Fruit fly (Drosophila melanogaster) whole organism, embryonic: ENCODE results near the gene CG34179.
A peak's percentile ranks its signal among the peaks of the same experiment; 100 is the strongest.

Source experiments
- Abd-B ChIP-seq: fragments of 200-800 bp; sonication (Bioruptor generic); optimal IDR thresholded peaks from 2 replicates; lab custom pipeline; 2018; ENCODE audit warnings: missing biosample characterization, mild to moderate bottlenecking, missing genetic modification characterization, moderate library complexity
- Bgb ChIP-seq: fragments of 200-800 bp; sonication (Bioruptor generic); IDR thresholded peaks from 2 replicates; pipeline ENCODE4 v1.3.6; 2022; ENCODE audit warnings: missing biosample characterization, missing genetic modification characterization; ENCODE audit not compliant: partially characterized antibody
- CG10654 ChIP-seq: fragments of 200-800 bp; sonication (Bioruptor generic); optimal IDR thresholded peaks from 2 replicates; lab custom pipeline; 2016; ENCODE audit warnings: missing biosample characterization, missing genetic modification characterization
- CG13287 ChIP-seq: fragments of 200-800 bp; sonication (Bioruptor generic); IDR thresholded peaks from 2 replicates; pipeline ENCODE4 v1.3.6; 2022; ENCODE audit warnings: missing biosample characterization, missing genetic modification characterization; ENCODE audit not compliant: partially characterized antibody
- CG14050 ChIP-seq: fragments of 200-800 bp; sonication (Bioruptor generic); IDR thresholded peaks from 3 replicates; pipeline ENCODE4 v1.3.6; 2022; ENCODE audit warnings: missing biosample characterization, missing genetic modification characterization
- CG16813 ChIP-seq: fragments of 200-800 bp; sonication (Bioruptor generic); IDR thresholded peaks from 3 replicates; pipeline ENCODE4 v1.3.6; 2022; ENCODE audit warnings: missing biosample characterization, missing genetic modification characterization; ENCODE audit not compliant: partially characterized antibody
- CG2116 ChIP-seq: fragments of 200-800 bp; sonication (Bioruptor generic); optimal IDR thresholded peaks from 3 replicates; lab custom pipeline; 2018; ENCODE audit warnings: missing biosample characterization, mild to moderate bottlenecking, missing genetic modification characterization
- CG2889 ChIP-seq: fragments of 200-800 bp; sonication (Bioruptor generic); IDR thresholded peaks from 3 replicates; pipeline ENCODE4 v1.3.6; 2022; ENCODE audit warnings: missing biosample characterization, missing genetic modification characterization
- CG31224 ChIP-seq: fragments of 200-800 bp; sonication (Bioruptor generic); IDR thresholded peaks from 2 replicates; pipeline ENCODE4 v1.3.6; 2022; ENCODE audit warnings: missing biosample characterization, missing genetic modification characterization
- CG3281 ChIP-seq: fragments of 200-800 bp; sonication (Bioruptor generic); optimal IDR thresholded peaks from 3 replicates; lab custom pipeline; 2017; ENCODE audit warnings: missing biosample characterization, mild to moderate bottlenecking, missing genetic modification characterization
- CG3726 ChIP-seq: fragments of 200-800 bp; sonication (Bioruptor generic); IDR thresholded peaks from 3 replicates; pipeline ENCODE4, ENCODE4 v1.3.6; 2022; ENCODE audit warnings: missing biosample characterization, missing genetic modification characterization
- CG4617 ChIP-seq: fragments of 200-800 bp; sonication (Bioruptor generic); optimal IDR thresholded peaks from 3 replicates; lab custom pipeline; 2016; ENCODE audit warnings: missing biosample characterization, missing genetic modification characterization, borderline replicate concordance
- CG4854 ChIP-seq: fragments of 200-800 bp; sonication (Bioruptor generic); optimal IDR thresholded peaks from 2 replicates; lab custom pipeline; 2016; ENCODE audit warnings: missing biosample characterization, missing genetic modification characterization, inconsistent platforms
- CG5953 ChIP-seq: fragments of 200-800 bp; sonication (Bioruptor generic); IDR thresholded peaks from 2 replicates; pipeline ENCODE4 v1.3.6; 2022; ENCODE audit warnings: missing biosample characterization, missing genetic modification characterization
- CG8388 ChIP-seq: fragments of 200-800 bp; sonication (Bioruptor generic); optimal IDR thresholded peaks from 2 replicates; lab custom pipeline; 2019; ENCODE audit warnings: missing biosample characterization, mild to moderate bottlenecking, missing genetic modification characterization, moderate library complexity
- CG8478 ChIP-seq: fragments of >200 bp; optimal IDR thresholded peaks from 2 replicates; lab custom pipeline; 2018
- CG9215 ChIP-seq: fragments of 200-800 bp; sonication (Bioruptor generic); IDR thresholded peaks from 2 replicates; pipeline ENCODE4 v1.3.6; 2022; ENCODE audit warnings: missing biosample characterization, missing genetic modification characterization
- CG9797 ChIP-seq: fragments of 200-800 bp; sonication (Bioruptor generic); optimal IDR thresholded peaks from 3 replicates; lab custom pipeline; 2018; ENCODE audit warnings: missing biosample characterization, mild to moderate bottlenecking, missing genetic modification characterization
- CHES-1-like ChIP-seq: fragments of 200-800 bp; sonication (Bioruptor generic); optimal IDR thresholded peaks from 2 replicates; lab custom pipeline; 2016; ENCODE audit warnings: missing biosample characterization, missing genetic modification characterization
- Dbx ChIP-seq: fragments of 200-800 bp; sonication (Bioruptor generic); IDR thresholded peaks from 3 replicates; pipeline ENCODE4 v1.3.6; 2022; ENCODE audit warnings: missing biosample characterization, missing genetic modification characterization
- HLH4C ChIP-seq: fragments of 200-800 bp; sonication (Bioruptor generic); IDR thresholded peaks from 3 replicates; pipeline ENCODE4 v1.3.6; 2022; ENCODE audit warnings: missing biosample characterization, missing genetic modification characterization; ENCODE audit not compliant: partially characterized antibody
- Hr51 ChIP-seq, 2 experiments: fragments of 200-800 bp; sonication (Bioruptor generic); optimal IDR thresholded peaks; 2 replicates in 1 of 2; 3 replicates in 1 of 2; lab custom pipeline; 2016 to 2018; ENCODE audit warnings: missing biosample characterization in 2 of 2, missing genetic modification characterization in 2 of 2, mild to moderate bottlenecking in 1 of 2, moderate library complexity in 1 of 2
- Lim3 ChIP-seq: fragments of 200-800 bp; sonication (Bioruptor generic); IDR thresholded peaks from 2 replicates; pipeline ENCODE4 v1.3.6; 2022; ENCODE audit warnings: missing biosample characterization, missing genetic modification characterization
- Mes4 ChIP-seq: fragments of 200-800 bp; sonication (Bioruptor generic); optimal IDR thresholded peaks from 2 replicates; lab custom pipeline; 2016; ENCODE audit warnings: missing biosample characterization, missing genetic modification characterization
- Pdp1 ChIP-seq, 2 experiments: fragments of 200-800 bp; sonication (Bioruptor generic); optimal IDR thresholded peaks; 3 replicates each; lab custom pipeline; 2016; ENCODE audit warnings: missing biosample characterization in 2 of 2, missing genetic modification characterization in 2 of 2, mild to moderate bottlenecking in 1 of 2, moderate library complexity in 1 of 2
- Ssrp ChIP-seq: fragments of 200-800 bp; sonication (Bioruptor generic); optimal IDR thresholded peaks from 2 replicates; lab custom pipeline; 2018; ENCODE audit warnings: missing biosample characterization, mild to moderate bottlenecking, missing genetic modification characterization, moderate library complexity
- Xrp1 ChIP-seq: fragments of 200-800 bp; sonication (Bioruptor generic); IDR thresholded peaks from 2 replicates; pipeline ENCODE4 v1.3.6; 2022; ENCODE audit warnings: missing biosample characterization, missing genetic modification characterization
- al ChIP-seq: fragments of 200-800 bp; sonication (Bioruptor generic); IDR thresholded peaks from 2 replicates; pipeline ENCODE4 v1.3.6; 2022; ENCODE audit warnings: missing biosample characterization, missing genetic modification characterization
- ase ChIP-seq: fragments of 200-800 bp; sonication (Bioruptor generic); IDR thresholded peaks from 3 replicates; pipeline ENCODE4 v1.3.6; 2022; ENCODE audit warnings: missing biosample characterization, missing genetic modification characterization
- chinmo ChIP-seq: fragments of 200-800 bp; sonication (Bioruptor generic); IDR thresholded peaks from 4 replicates; pipeline ENCODE4 v1.3.6; 2022; ENCODE audit warnings: missing biosample characterization, missing genetic modification characterization; ENCODE audit not compliant: partially characterized antibody
- cwo ChIP-seq: fragments of 200-800 bp; sonication (Bioruptor generic); optimal IDR thresholded peaks from 3 replicates; lab custom pipeline; 2017; ENCODE audit warnings: missing biosample characterization, missing genetic modification characterization, mild to moderate bottlenecking, moderate library complexity, missing genetic modification reagents
- danr ChIP-seq: fragments of 200-800 bp; sonication (Bioruptor generic); IDR thresholded peaks from 2 replicates; pipeline ENCODE4 v1.3.6; 2022; ENCODE audit warnings: missing biosample characterization, missing genetic modification characterization
- dysf ChIP-seq: fragments of 200-800 bp; sonication (Bioruptor generic); IDR thresholded peaks from 3 replicates; pipeline ENCODE4 v1.3.6; 2022; ENCODE audit warnings: missing biosample characterization, missing genetic modification characterization
- emc ChIP-seq: fragments of 200-800 bp; sonication (Bioruptor generic); optimal IDR thresholded peaks from 2 replicates; lab custom pipeline; 2016; ENCODE audit warnings: missing biosample characterization, missing genetic modification characterization
- esg ChIP-seq: fragments of 200-800 bp; sonication (Bioruptor generic); conservative IDR thresholded peaks from 2 replicates; pipeline ENCODE4 v1.3.6; 2022; ENCODE audit warnings: missing biosample characterization, missing genetic modification characterization
- exex ChIP-seq: fragments of 200-800 bp; sonication (Bioruptor generic); optimal IDR thresholded peaks from 4 replicates; lab custom pipeline; 2018; ENCODE audit warnings: missing biosample characterization, mild to moderate bottlenecking, missing genetic modification characterization, moderate library complexity
- fd3F ChIP-seq: fragments of 200-800 bp; sonication (Bioruptor generic); optimal IDR thresholded peaks from 2 replicates; lab custom pipeline; 2018; ENCODE audit warnings: missing biosample characterization, mild to moderate bottlenecking, missing genetic modification characterization, moderate library complexity
- gfzf ChIP-seq: fragments of 200-800 bp; sonication (Bioruptor generic); optimal IDR thresholded peaks from 2 replicates; lab custom pipeline; 2016; ENCODE audit warnings: missing biosample characterization, mild to moderate bottlenecking, missing genetic modification characterization, moderate library complexity
- gro ChIP-seq: fragments of 200-800 bp; sonication (Bioruptor generic); optimal IDR thresholded peaks from 2 replicates; lab custom pipeline; 2016; ENCODE audit warnings: missing biosample characterization, missing genetic modification characterization
- gt ChIP-seq: fragments of 200-800 bp; sonication (Bioruptor generic); IDR thresholded peaks from 2 replicates; pipeline ENCODE4 v1.3.6; 2022; ENCODE audit warnings: missing biosample characterization, missing genetic modification characterization
- jigr1 ChIP-seq: fragments of 200-800 bp; sonication (Bioruptor generic); IDR thresholded peaks from 3 replicates; pipeline ENCODE4 v1.3.6; 2022; ENCODE audit warnings: missing biosample characterization, missing genetic modification characterization
- nom ChIP-seq: fragments of 200-800 bp; sonication (Bioruptor generic); optimal IDR thresholded peaks from 2 replicates; lab custom pipeline; 2017; ENCODE audit warnings: missing biosample characterization, missing genetic modification characterization, mild to moderate bottlenecking, moderate library complexity, missing genetic modification reagents
- pan ChIP-seq, 4 experiments: fragments of >200 bp in 3 of 4; fragments of 200-800 bp in 1 of 4; sonication (Bioruptor generic) in 1 of 4; optimal IDR thresholded peaks in 3 of 4; IDR thresholded peaks in 1 of 4; 2 replicates each; pipeline versions ENCODE4 v1.3.6 to Lab custom; 2017 to 2022; ENCODE audit warnings: missing biosample characterization in 2 of 4, missing genetic modification characterization in 2 of 4, mixed read lengths in 1 of 4
- pnt ChIP-seq: fragments of 200-800 bp; sonication (Bioruptor generic); optimal IDR thresholded peaks from 3 replicates; lab custom pipeline; 2016; ENCODE audit warnings: missing biosample characterization, missing genetic modification characterization
- toy ChIP-seq: fragments of 200-800 bp; sonication (Bioruptor generic); IDR thresholded peaks from 2 replicates; pipeline ENCODE4 v1.3.6; 2022; ENCODE audit warnings: missing biosample characterization, missing genetic modification characterization
- usp ChIP-seq: fragments of >200 bp; optimal IDR thresholded peaks from 2 replicates; lab custom pipeline; 2017; ENCODE audit warnings: missing biosample characterization, missing genetic modification characterization
- zen2 ChIP-seq: fragments of 200-800 bp; sonication (Bioruptor generic); IDR thresholded peaks from 3 replicates; pipeline ENCODE4 v1.3.6; 2022; ENCODE audit warnings: missing biosample characterization, missing genetic modification characterization; ENCODE audit not compliant: partially characterized antibody

Gene CG34179

DNA sequence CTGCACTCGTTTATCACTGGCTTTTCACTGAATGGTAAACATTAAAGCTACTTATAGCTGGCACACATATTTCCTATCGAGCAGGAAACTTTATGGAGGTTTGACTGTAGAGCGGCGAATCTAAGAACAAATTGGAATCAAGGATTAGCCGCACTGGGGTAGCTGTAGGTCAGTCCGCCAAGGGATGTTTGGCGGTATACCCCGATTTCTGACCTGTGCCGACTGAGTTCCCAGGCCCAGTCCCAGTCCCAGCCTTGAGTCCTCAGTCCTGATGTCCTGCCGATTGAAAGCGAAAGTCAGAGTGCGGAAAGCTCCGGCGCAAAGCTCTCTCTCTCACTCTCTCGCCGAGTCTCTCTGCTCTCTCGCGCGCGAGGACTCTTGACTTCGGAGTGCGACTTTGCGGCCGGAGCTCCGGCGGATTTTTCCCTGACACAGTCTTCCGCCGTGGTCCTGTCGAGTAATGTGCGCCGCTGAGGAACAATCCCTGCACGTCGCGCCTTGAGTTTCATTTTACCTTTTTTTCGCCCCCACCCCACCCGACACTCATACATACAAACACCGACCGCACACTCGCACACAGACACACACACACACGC lies 5.5 kb upstream of the CG34179 start, which contains the start of gene CG13995 (continued):
- TF ChIP-seq nom (peak; percentile 54), ase (GFP tag; lab: Robert Waterston, UW) (0 out of 3 replicates have a peak, but pooled peaks have one; percentile 36), HLH4C (no peak), toy (GFP tag; lab: Robert Waterston, UW) (no peak), esg (GFP tag; lab: Robert Waterston, UW) (no peak)

DNA sequence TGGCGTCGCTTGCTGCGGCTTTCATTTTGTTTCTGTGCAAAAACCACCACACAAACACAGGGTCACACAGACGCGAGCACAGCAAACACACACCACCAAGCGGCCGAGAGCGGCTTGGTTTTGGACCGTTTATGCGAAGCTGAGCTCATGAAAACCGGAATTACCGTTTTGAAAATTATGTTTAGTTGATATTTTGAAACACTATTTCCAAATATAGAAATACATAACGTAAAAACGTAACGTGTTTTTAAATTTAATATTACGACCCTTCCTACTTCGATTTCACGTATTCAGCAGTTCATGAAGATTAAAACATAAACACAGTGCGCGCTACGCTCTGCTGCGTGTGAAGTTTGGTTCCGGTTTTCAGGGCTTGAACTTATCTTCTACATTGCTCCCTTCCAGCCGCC lies 2.7 kb upstream of the CG34179 start:
- TF ChIP-seq CG14050 (GFP tag; lab: Robert Waterston, UW) (peak; percentile 96), Pdp1 (GFP tag; optimal IDR thresholded peaks at IDR 0.05; lab: Kevin White, UChicago) (peak; percentile 92 to 93), CG9215 (GFP tag; lab: Robert Waterston, UW) (peak; percentile 50), CG3726 (GFP tag; lab: Robert Waterston, UW) (peak; percentile 84; the same call in 2 of the 3 replicates), gro (peak; percentile 98), CG2116 (GFP tag; lab: Kevin White, UChicago) (peak; percentile 55), gfzf (GFP tag; lab: Kevin White, UChicago) (no peak), CG8478 (lab: Kevin White, UChicago) (peak; percentile 12), pan (optimal IDR thresholded peaks at IDR 0.05; lab: Kevin White, UChicago) (no peak), pan (GFP tag; optimal IDR thresholded peaks at IDR 0.05 in 1 of 2, IDR thresholded peaks at IDR 0.05 in 1 of 2) (peak in 1 of 2 experiments; percentile 94), CG13287 (no peak), Xrp1 (peak; percentile 96), chinmo (no peak), CG3281 (GFP tag; lab: Kevin White, UChicago) (peak; percentile 97), Bgb (GFP tag; lab: Robert Waterston, UW) (no peak), CG16813 (GFP tag; lab: Robert Waterston, UW) (no peak), usp (no peak), CG31224 (GFP tag; lab: Robert Waterston, UW) (peak; percentile 78), CG9797 (GFP tag; lab: Kevin White, UChicago) (peak; percentile 38), CG2889 (GFP tag; lab: Robert Waterston, UW) (peak; percentile 82), fd3F (GFP tag; lab: Kevin White, UChicago) (peak; percentile 92), Ssrp (peak; percentile 91), CG4617 (GFP tag; lab: Kevin White, UChicago) (peak; percentile 57), CHES-1-like (GFP tag; lab: Kevin White, UChicago) (peak; percentile 89), CG10654 (GFP tag; lab: Kevin White, UChicago) (peak; percentile 90), Hr51 (GFP tag; optimal IDR thresholded peaks at IDR 0.05; lab: Kevin White, UChicago) (peak; percentile 90 to 98), pnt (GFP tag; lab: Kevin White, UChicago) (peak; percentile 88), danr (GFP tag; lab: Robert Waterston, UW) (peak; percentile 37; the same call in 1 of the 2 replicates), Mes4 (GFP tag; lab: Kevin White, UChicago) (peak; percentile 94), zen2 (GFP tag; lab: Robert Waterston, UW) (no peak), CG4854 (peak; percentile 95), al (peak; percentile 69), CG5953 (GFP tag; lab: Robert Waterston, UW) (peak; percentile 90), gt (GFP tag; lab: Robert Waterston, UW) (peak; percentile 66; the same call in 1 of the 2 replicates), cwo (GFP tag; lab: Kevin White, UChicago) (peak; percentile 94), dysf (GFP tag; lab: Robert Waterston, UW) (peak; percentile 97), exex (peak; percentile 82), Abd-B (GFP tag; lab: Kevin White, UChicago) (peak; percentile 73), Lim3 (GFP tag; lab: Robert Waterston, UW) (0 out of 2 replicates have a peak, but pooled peaks have one; percentile 60), CG8388 (GFP tag; lab: Kevin White, UChicago) (peak; percentile 97), jigr1 (GFP tag; lab: Robert Waterston, UW) (0 out of 3 replicates have a peak, but pooled peaks have one; percentile 17), emc (GFP tag; lab: Kevin White, UChicago) (peak; percentile 82), Dbx (GFP tag; lab: Robert Waterston, UW) (peak; percentile 96)
